Worm (Caenorhabditis elegans) whole organism, L1 larva: ENCODE measurements around the gene panl-2.

Experiments
- F16B12.6 ChIP-seq: fragments of 150-350 bp; optimal IDR thresholded peaks from 2 replicates; lab custom pipeline; 2014; ENCODE audit warnings: missing biosample characterization, missing genetic modification characterization
- ama-1 ChIP-seq: fragments of 150-350 bp; optimal IDR thresholded peaks from 2 replicates; lab custom pipeline; 2014
- blmp-1 ChIP-seq: fragments of 150-350 bp; optimal IDR thresholded peaks from 2 replicates; lab custom pipeline; 2014; ENCODE audit warnings: missing biosample characterization, missing genetic modification characterization
- ceh-90 ChIP-seq: sonication (generic microtip); optimal IDR thresholded peaks from 2 replicates; lab custom pipeline; 2016; ENCODE audit warnings: missing genetic modification characterization, missing compliant biosample characterization
- dpl-1 ChIP-seq, 3 experiments: fragments of 150-350 bp in 2 of 3; sonication (generic microtip) in 1 of 3; optimal IDR thresholded peaks; 2 replicates each; lab custom pipeline; 2014 to 2017; ENCODE audit warnings: missing biosample characterization in 3 of 3, missing genetic modification characterization in 3 of 3, missing genetic modification reagents in 3 of 3
- ets-5 ChIP-seq: fragments of 200-800 bp; sonication (Bioruptor generic); IDR thresholded peaks from 2 replicates; pipeline ENCODE4 v1.3.6; 2022; ENCODE audit warnings: missing genetic modification characterization, missing compliant biosample characterization
- fos-1 ChIP-seq: fragments of 150-350 bp; optimal IDR thresholded peaks from 2 replicates; lab custom pipeline; 2014; ENCODE audit warnings: missing biosample characterization, missing genetic modification characterization
- isw-1 ChIP-seq: fragments of 200-800 bp; sonication (Bioruptor generic); IDR thresholded peaks from 2 replicates; pipeline ENCODE4 v1.3.6; 2022; ENCODE audit warnings: missing genetic modification characterization, missing compliant biosample characterization
- nhr-11 ChIP-seq: fragments of 150-350 bp; optimal IDR thresholded peaks from 2 replicates; lab custom pipeline; 2014; ENCODE audit warnings: missing biosample characterization, missing genetic modification characterization
- nhr-47 ChIP-seq: sonication (generic microtip); optimal IDR thresholded peaks from 2 replicates; lab custom pipeline; 2016; ENCODE audit warnings: mild to moderate bottlenecking, missing genetic modification characterization, moderate library complexity, missing compliant biosample characterization
- pqm-1 ChIP-seq: sonication (generic microtip); optimal IDR thresholded peaks from 3 replicates; lab custom pipeline; 2017; ENCODE audit warnings: missing biosample characterization, missing genetic modification characterization
- zag-1 ChIP-seq: fragments of 150-350 bp; optimal IDR thresholded peaks from 2 replicates; lab custom pipeline; 2014; ENCODE audit warnings: missing biosample characterization, missing genetic modification characterization

DNA sequence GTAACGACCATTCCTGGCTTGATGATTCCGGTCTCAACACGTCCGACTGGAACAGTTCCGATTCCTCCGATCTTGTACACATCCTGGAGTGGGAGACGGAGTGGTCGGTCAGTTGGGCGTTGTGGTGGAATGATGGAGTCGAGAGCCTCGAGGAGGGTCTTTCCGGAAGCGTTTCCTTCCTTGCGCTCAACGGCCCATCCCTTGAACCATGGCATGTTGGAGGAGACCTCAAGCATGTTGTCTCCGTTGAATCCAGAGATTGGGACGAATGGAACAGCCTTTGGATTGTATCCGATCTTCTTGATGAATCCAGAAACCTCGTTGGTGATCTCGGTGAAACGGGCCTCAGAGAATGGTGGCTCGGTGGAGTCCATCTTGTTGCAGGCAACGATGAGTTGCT, 2.8 kb upstream of the panl-2 start:
- TF ChIP-seq dpl-1 (GFP tag; optimal IDR thresholded peaks at IDR 0.05; lab: Kevin White, UChicago) (no peak), ama-1 (lab: Kevin White, UChicago) (no peak), pqm-1 (tag; lab: Kevin White, UChicago) (no peak), ceh-90 (tag; lab: Kevin White, UChicago) (no peak), zag-1 (tag; lab: Kevin White, UChicago) (no peak), ets-5 (GFP tag; lab: Robert Waterston, UW) (no peak), nhr-47 (no peak), F16B12.6 (no peak), fos-1 (tag; lab: Kevin White, UChicago) (no peak), isw-1 (no peak), blmp-1 (tag; lab: Kevin White, UChicago) (no peak), nhr-11 (tag; lab: Kevin White, UChicago) (no peak)
